Worm (Caenorhabditis elegans) whole organism, L2 larva: ENCODE data around the gene F58B4.3.
A peak's percentile ranks its signal among the peaks of the same experiment; 100 is the strongest.

ENCODE experiments used
- C34F6.9 ChIP-seq: fragments of 150-350 bp; optimal IDR thresholded peaks from 2 replicates; lab custom pipeline; 2014; ENCODE audit warnings: missing biosample characterization, missing genetic modification characterization
- R02D3.7 ChIP-seq: fragments of 150-350 bp; optimal IDR thresholded peaks from 2 replicates; lab custom pipeline; 2014; ENCODE audit warnings: missing biosample characterization, missing genetic modification characterization
- ZK546.5 ChIP-seq: sonication (generic microtip); optimal IDR thresholded peaks from 2 replicates; lab custom pipeline; 2017; ENCODE audit warnings: missing biosample characterization, missing genetic modification characterization
- alr-1 ChIP-seq: fragments of 150-350 bp; optimal IDR thresholded peaks from 2 replicates; lab custom pipeline; 2014; ENCODE audit warnings: missing biosample characterization, missing genetic modification characterization
- aly-2 ChIP-seq: fragments of 150-350 bp; optimal IDR thresholded peaks from 2 replicates; lab custom pipeline; 2014; ENCODE audit warnings: missing biosample characterization, missing genetic modification characterization
- ama-1 ChIP-seq: fragments of 150-350 bp; optimal IDR thresholded peaks from 2 replicates; lab custom pipeline; 2018; ENCODE audit warnings: inconsistent platforms
- ceh-16 ChIP-seq: fragments of 150-350 bp; optimal IDR thresholded peaks from 2 replicates; lab custom pipeline; 2014; ENCODE audit warnings: missing biosample characterization, missing genetic modification characterization
- ceh-82 ChIP-seq: fragments of 150-350 bp; optimal IDR thresholded peaks from 2 replicates; lab custom pipeline; 2014; ENCODE audit warnings: missing biosample characterization, missing genetic modification characterization
- crh-2 ChIP-seq: sonication (generic microtip); optimal IDR thresholded peaks from 2 replicates; lab custom pipeline; 2017; ENCODE audit warnings: missing biosample characterization, missing genetic modification characterization
- egl-27 ChIP-seq: sonication (generic microtip); optimal IDR thresholded peaks from 3 replicates; lab custom pipeline; 2017; ENCODE audit warnings: missing biosample characterization, missing genetic modification reagents, missing genetic modification characterization
- elt-1 ChIP-seq: fragments of 150-350 bp; optimal IDR thresholded peaks from 2 replicates; lab custom pipeline; 2014; ENCODE audit warnings: missing biosample characterization, missing genetic modification characterization
- fos-1 ChIP-seq: fragments of 150-350 bp; optimal IDR thresholded peaks from 2 replicates; lab custom pipeline; 2014; ENCODE audit warnings: missing biosample characterization, missing genetic modification characterization
- gmeb-1 ChIP-seq: fragments of 150-350 bp; optimal IDR thresholded peaks from 2 replicates; lab custom pipeline; 2014; ENCODE audit warnings: missing biosample characterization, missing genetic modification characterization
- lin-11 ChIP-seq: fragments of 150-350 bp; sonication (generic microtip); optimal IDR thresholded peaks from 2 replicates; lab custom pipeline; 2014; ENCODE audit warnings: missing biosample characterization, missing genetic modification characterization, inconsistent platforms, mixed read lengths
- lin-13 ChIP-seq: fragments of 150-350 bp; optimal IDR thresholded peaks from 2 replicates; lab custom pipeline; 2014; ENCODE audit warnings: missing biosample characterization, missing genetic modification reagents, missing genetic modification characterization
- lin-39 ChIP-seq: fragments of 150-350 bp; optimal IDR thresholded peaks from 2 replicates; lab custom pipeline; 2014; ENCODE audit warnings: missing biosample characterization, missing genetic modification reagents, missing genetic modification characterization
- lsy-2 ChIP-seq, 2 experiments: fragments of 150-350 bp in 1 of 2; sonication (generic microtip) in 1 of 2; optimal IDR thresholded peaks; 2 replicates each; lab custom pipeline; 2014 to 2017; ENCODE audit warnings: missing biosample characterization in 2 of 2, missing genetic modification characterization in 2 of 2
- mbf-1 ChIP-seq: sonication (generic microtip); optimal IDR thresholded peaks from 2 replicates; lab custom pipeline; 2017; ENCODE audit warnings: missing biosample characterization, missing genetic modification characterization
- nhr-11 ChIP-seq: fragments of 150-350 bp; optimal IDR thresholded peaks from 2 replicates; lab custom pipeline; 2014; ENCODE audit warnings: missing biosample characterization, missing genetic modification characterization
- nhr-12 ChIP-seq: fragments of 150-350 bp; optimal IDR thresholded peaks from 2 replicates; lab custom pipeline; 2014; ENCODE audit warnings: missing biosample characterization, missing genetic modification characterization
- nhr-129 ChIP-seq: fragments of 150-350 bp; optimal IDR thresholded peaks from 2 replicates; lab custom pipeline; 2014; ENCODE audit warnings: missing biosample characterization, missing genetic modification characterization
- nhr-21 ChIP-seq: fragments of 150-350 bp; optimal IDR thresholded peaks from 2 replicates; lab custom pipeline; 2014; ENCODE audit warnings: missing biosample characterization, missing genetic modification characterization
- nhr-23 ChIP-seq: fragments of 150-350 bp; optimal IDR thresholded peaks from 2 replicates; lab custom pipeline; 2014; ENCODE audit warnings: missing biosample characterization, missing genetic modification reagents, missing genetic modification characterization
- peb-1 ChIP-seq: fragments of 150-350 bp; optimal IDR thresholded peaks from 2 replicates; lab custom pipeline; 2014; ENCODE audit warnings: missing biosample characterization, missing genetic modification characterization
- sem-4 ChIP-seq: fragments of 150-350 bp; optimal IDR thresholded peaks from 2 replicates; lab custom pipeline; 2014; ENCODE audit warnings: missing biosample characterization, missing genetic modification reagents, missing genetic modification characterization
- sma-3 ChIP-seq: sonication (generic microtip); optimal IDR thresholded peaks from 2 replicates; lab custom pipeline; 2016; ENCODE audit warnings: missing genetic modification reagents, missing genetic modification characterization, missing compliant biosample characterization
- sma-9 ChIP-seq, 2 experiments: fragments of 150-350 bp in 1 of 2; sonication (generic microtip) in 1 of 2; optimal IDR thresholded peaks; 2 replicates each; lab custom pipeline; 2014 to 2016; ENCODE audit warnings: missing genetic modification characterization in 2 of 2, mild to moderate bottlenecking in 1 of 2, missing biosample characterization in 1 of 2, missing compliant biosample characterization in 1 of 2, missing genetic modification reagents in 1 of 2, moderate library complexity in 1 of 2
- snpc-4 ChIP-seq: fragments of 150-350 bp; optimal IDR thresholded peaks from 2 replicates; lab custom pipeline; 2014; ENCODE audit warnings: missing biosample characterization, missing genetic modification characterization
- unc-39 ChIP-seq: fragments of 150-350 bp; optimal IDR thresholded peaks from 2 replicates; lab custom pipeline; 2014; ENCODE audit warnings: missing biosample characterization, missing genetic modification characterization
- unc-55 ChIP-seq: fragments of 150-350 bp; sonication (generic microtip); optimal IDR thresholded peaks from 3 replicates; lab custom pipeline; 2014; ENCODE audit warnings: missing biosample characterization, missing genetic modification reagents, missing genetic modification characterization
- ztf-1 ChIP-seq: fragments of 200-800 bp; sonication (Bioruptor generic); conservative IDR thresholded peaks from 2 replicates; pipeline ENCODE4 v1.3.6; 2022; ENCODE audit warnings: missing genetic modification characterization, missing compliant biosample characterization
- ztf-11 ChIP-seq: sonication (generic microtip); optimal IDR thresholded peaks from 2 replicates; lab custom pipeline; 2017; ENCODE audit warnings: missing biosample characterization, missing genetic modification characterization

Gene F58B4.3

DNA sequence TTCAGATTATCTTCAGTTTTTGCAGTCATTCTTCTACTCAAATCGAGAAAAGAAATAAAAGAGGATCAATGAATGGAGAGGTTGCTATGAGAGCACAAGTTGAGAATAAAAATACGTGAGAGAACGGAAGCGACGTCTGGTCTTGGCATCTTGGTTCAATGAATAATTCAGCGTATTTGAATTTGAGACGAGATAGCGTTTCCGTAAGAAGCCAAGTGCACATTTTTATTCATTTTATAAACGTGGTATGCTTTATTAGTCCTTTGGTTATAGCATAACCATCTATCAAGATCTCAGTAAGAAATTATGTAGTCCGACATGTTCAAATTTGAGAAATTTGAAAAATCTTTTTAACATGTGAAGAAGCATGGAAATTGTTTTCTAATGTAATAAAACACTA is 11.2 kb upstream of the F58B4.3 start, which contains the start of gene F58B4.2:
TSS of gene F58B4.2 (minus strand) at position 101 of the 400 bp plus-strand sequence.
- TF ChIP-seq sma-3 (GFP tag; lab: Kevin White, UChicago), result no peak
- TF ChIP-seq ZK546.5 (tag; lab: Kevin White, UChicago), result no peak
- TF ChIP-seq lin-11 (tag; lab: Kevin White, UChicago), result no peak
- TF ChIP-seq ama-1, result no peak
- TF ChIP-seq lin-13, result no peak
- no peak for TF ChIP-seq R02D3.7 (tag; lab: Kevin White, UChicago)
- no peak for TF ChIP-seq ztf-1 (GFP tag; lab: Robert Waterston, UW)
- TF ChIP-seq ztf-11 (tag; lab: Kevin White, UChicago), result no peak
- no peak for TF ChIP-seq nhr-23 (tag; lab: Kevin White, UChicago)
- no peak for TF ChIP-seq nhr-21 (tag; lab: Kevin White, UChicago)
- no peak for TF ChIP-seq peb-1
- no peak for TF ChIP-seq snpc-4 (tag; lab: Kevin White, UChicago)
- no peak for TF ChIP-seq sma-9 (GFP tag; optimal IDR thresholded peaks at IDR 0.05; lab: Kevin White, UChicago)
- TF ChIP-seq sma-9 (tag; optimal IDR thresholded peaks at IDR 0.05; lab: Kevin White, UChicago), result no peak
- TF ChIP-seq lin-39 (tag; lab: Kevin White, UChicago), result no peak
- TF ChIP-seq nhr-129 (tag; lab: Kevin White, UChicago), result no peak
- no peak for TF ChIP-seq elt-1
- no peak for TF ChIP-seq C34F6.9 (tag; lab: Kevin White, UChicago)
- no peak for TF ChIP-seq sem-4 (tag; lab: Kevin White, UChicago)
- no peak for TF ChIP-seq nhr-11 (tag; lab: Kevin White, UChicago)
- no peak for TF ChIP-seq mbf-1 (tag; lab: Kevin White, UChicago)

DNA sequence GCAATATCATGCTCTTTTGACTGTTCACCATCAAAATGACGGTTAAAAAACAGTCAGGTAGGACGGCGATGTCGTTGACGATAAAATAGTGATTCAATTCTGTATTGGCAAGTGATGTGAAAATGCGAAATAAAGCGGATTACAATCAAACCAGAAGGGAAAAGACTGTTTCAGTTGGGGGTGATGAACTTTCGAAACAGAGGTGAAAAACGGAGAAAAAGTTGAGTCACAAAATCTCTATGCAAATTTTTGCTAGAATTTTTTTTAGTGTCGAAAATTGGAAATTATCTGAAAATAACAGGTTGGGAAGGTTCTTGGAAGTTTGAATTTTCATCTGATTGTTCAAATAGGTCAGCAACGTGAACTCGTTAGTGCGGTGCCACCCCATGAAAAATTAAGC is 7.9 kb upstream of the F58B4.3 start, which contains the start of gene nas-31:
TSS of gene nas-31 (minus strand) at position 101 of the 400 bp plus-strand sequence.
- no peak for TF ChIP-seq nhr-23 (tag; lab: Kevin White, UChicago)
- no peak for TF ChIP-seq ceh-16
- no peak for TF ChIP-seq aly-2 (tag; lab: Kevin White, UChicago)
- TF ChIP-seq unc-55 (GFP tag; lab: Kevin White, UChicago), result no peak
- TF ChIP-seq snpc-4 (tag; lab: Kevin White, UChicago), result no peak
- no peak for TF ChIP-seq C34F6.9 (tag; lab: Kevin White, UChicago)
- TF ChIP-seq gmeb-1 (tag; lab: Kevin White, UChicago), result no peak
- no peak for TF ChIP-seq lsy-2 (tag; optimal IDR thresholded peaks at IDR 0.05; lab: Kevin White, UChicago)
- TF ChIP-seq sem-4 (tag; lab: Kevin White, UChicago), result no peak
- no peak for TF ChIP-seq mbf-1 (tag; lab: Kevin White, UChicago)
- TF ChIP-seq lin-11 (tag; lab: Kevin White, UChicago), result no peak
- no peak for TF ChIP-seq alr-1 (tag; lab: Kevin White, UChicago)

DNA sequence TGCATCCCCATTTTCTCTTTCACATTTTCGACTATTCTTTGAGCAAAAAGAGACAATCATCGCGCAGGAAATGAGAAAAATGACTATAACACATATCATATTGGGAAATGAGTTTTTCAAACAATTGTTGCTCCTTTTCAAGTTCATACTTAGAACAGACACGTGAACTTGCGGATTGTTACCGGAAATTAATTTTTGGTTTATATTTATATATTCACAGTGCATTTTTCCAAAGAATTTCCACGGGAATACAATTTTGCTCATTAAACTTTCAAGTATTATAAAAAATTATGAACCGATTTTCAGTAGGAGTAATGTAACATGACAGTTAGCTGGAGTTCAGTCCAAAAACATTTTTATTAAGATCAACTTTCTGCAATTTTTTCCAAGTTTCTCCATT is 6.4 kb upstream of the F58B4.3 start, which contains the start of gene F58B4.7:
TSS of gene F58B4.7 (minus strand) at position 101 of the 400 bp plus-strand sequence.
- TF ChIP-seq crh-2 (tag; lab: Kevin White, UChicago) (no peak), unc-39 (tag; lab: Kevin White, UChicago) (no peak), egl-27 (tag; lab: Kevin White, UChicago) (no peak)
- TF ChIP-seq, all 48 proteins: peak for 0

DNA sequence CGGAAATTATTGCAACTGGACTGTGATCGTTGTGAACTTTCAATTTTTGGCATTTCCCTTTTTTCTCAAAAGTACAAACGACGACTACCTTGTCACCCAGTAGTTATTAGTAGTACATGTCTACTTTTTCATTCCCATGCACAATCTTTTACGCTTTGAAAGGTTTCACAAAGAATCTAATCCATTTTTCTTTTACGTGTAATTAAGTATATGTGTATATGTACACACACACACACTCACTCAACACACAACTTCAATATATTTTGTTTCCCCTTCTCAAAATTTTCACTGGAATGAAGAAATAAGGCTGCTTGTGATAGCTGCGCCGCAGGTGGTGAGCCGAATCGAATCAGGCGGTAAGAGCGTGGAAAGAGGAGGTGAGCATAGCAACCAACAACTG is 4.9 kb upstream of the F58B4.3 start, which contains the start of gene F58B4.6:
TSS of gene F58B4.6 (plus strand) at position 301 of the 400 bp plus-strand sequence.
- TF ChIP-seq lin-11 (tag; lab: Kevin White, UChicago), result peak; percentile 12
- TF ChIP-seq ceh-82, result no peak

DNA sequence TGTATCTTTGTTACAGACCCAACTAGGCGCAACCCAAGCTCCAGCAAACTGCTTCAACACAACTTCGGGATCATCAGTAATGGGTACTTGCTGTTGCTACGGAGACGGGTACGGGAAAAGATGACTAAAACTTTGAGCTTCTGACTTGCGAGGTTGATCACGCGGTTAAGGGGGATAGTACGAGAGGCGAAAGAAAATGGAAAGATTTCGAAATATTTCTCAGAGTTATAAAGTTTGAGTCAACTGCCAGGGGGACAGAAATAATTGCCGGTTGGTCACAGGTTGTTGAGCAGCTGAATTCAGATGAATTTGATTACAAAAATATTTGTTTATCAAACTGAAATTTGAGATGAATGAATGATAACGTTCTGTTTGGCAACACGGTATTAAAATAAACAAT is 4.0 kb upstream of the F58B4.3 start:
- TF ChIP-seq lin-11 (tag; lab: Kevin White, UChicago) (peak; percentile 35), aly-2 (tag; lab: Kevin White, UChicago) (no peak), sem-4 (tag; lab: Kevin White, UChicago) (no peak), fos-1 (tag; lab: Kevin White, UChicago) (no peak), nhr-21 (tag; lab: Kevin White, UChicago) (no peak), nhr-12 (tag; lab: Kevin White, UChicago) (no peak), nhr-129 (tag; lab: Kevin White, UChicago) (no peak)
